Fruit fly (Drosophila melanogaster) whole organism, wandering third instar larva: ENCODE results near the gene ru.

ENCODE experiments used
- CG32264 ChIP-seq: fragments of 200-800 bp; sonication (Bioruptor generic); optimal IDR thresholded peaks from 2 replicates; lab custom pipeline; 2016; ENCODE audit warnings: missing biosample characterization, missing genetic modification characterization
- CG9705 ChIP-seq: fragments of 200-800 bp; sonication (Bioruptor generic); optimal IDR thresholded peaks from 2 replicates; lab custom pipeline; 2018; ENCODE audit warnings: missing biosample characterization, mild to moderate bottlenecking, missing genetic modification characterization
- CrebA ChIP-seq: fragments of 200-800 bp; sonication (Bioruptor generic); optimal IDR thresholded peaks from 2 replicates; lab custom pipeline; 2016; ENCODE audit warnings: missing biosample characterization, mild to moderate bottlenecking, missing genetic modification characterization, borderline replicate concordance
- Dfd ChIP-seq: fragments of >200 bp; optimal IDR thresholded peaks from 2 replicates; lab custom pipeline; 2017; ENCODE audit warnings: missing biosample characterization, missing genetic modification characterization
- Dif ChIP-seq: fragments of 200-275, 200-300 bp; sonication (Bioruptor generic); optimal IDR thresholded peaks from 2 replicates; lab custom pipeline; 2018; ENCODE audit warnings: missing biosample characterization, missing genetic modification characterization; ENCODE audit not compliant: partially characterized antibody
- GATAd ChIP-seq: sonication (Bioruptor generic); optimal IDR thresholded peaks from 2 replicates; lab custom pipeline; 2016; ENCODE audit warnings: missing biosample characterization, missing genetic modification characterization
- HLH106 ChIP-seq: fragments of 200-800 bp; optimal IDR thresholded peaks from 3 replicates; lab custom pipeline; 2019; ENCODE audit warnings: missing biosample characterization, mild to moderate bottlenecking, missing genetic modification characterization, moderate library complexity
- Hnf4 ChIP-seq: fragments of 200-800 bp; sonication (Bioruptor generic); optimal IDR thresholded peaks from 2 replicates; lab custom pipeline; 2016; ENCODE audit warnings: missing biosample characterization, mild to moderate bottlenecking, missing genetic modification characterization
- Hr78 ChIP-seq: fragments of >200 bp; optimal IDR thresholded peaks from 2 replicates; lab custom pipeline; 2017; ENCODE audit warnings: missing biosample characterization, missing genetic modification characterization
- Hr83 ChIP-seq: fragments of 200-300 bp; sonication (Bioruptor generic); optimal IDR thresholded peaks from 2 replicates; lab custom pipeline; 2016; ENCODE audit warnings: missing biosample characterization, mild to moderate bottlenecking, missing genetic modification characterization, moderate library complexity; ENCODE audit not compliant: poor library complexity, severe bottlenecking
- Jra ChIP-seq: sonication (Bioruptor generic); optimal IDR thresholded peaks from 2 replicates; lab custom pipeline; 2016; ENCODE audit warnings: missing biosample characterization, missing genetic modification characterization
- Mio ChIP-seq: sonication (Bioruptor generic); optimal IDR thresholded peaks from 2 replicates; lab custom pipeline; 2016; ENCODE audit warnings: missing biosample characterization, missing genetic modification characterization
- Myc ChIP-seq: fragments of >200 bp; optimal IDR thresholded peaks from 2 replicates; lab custom pipeline; 2017
- N ChIP-seq: fragments of >200 bp; optimal IDR thresholded peaks from 2 replicates; lab custom pipeline; 2018; ENCODE audit warnings: missing biosample characterization, missing external identifiers, missing genetic modification characterization
- OdsH ChIP-seq: fragments of 200-800 bp; sonication (Bioruptor generic); optimal IDR thresholded peaks from 2 replicates; lab custom pipeline; 2016; ENCODE audit warnings: missing biosample characterization, mild to moderate bottlenecking, missing genetic modification characterization
- Sp1 ChIP-seq: fragments of 200-800 bp; sonication (Bioruptor generic); optimal IDR thresholded peaks from 3 replicates; lab custom pipeline; 2019; ENCODE audit warnings: missing biosample characterization, mild to moderate bottlenecking, missing genetic modification characterization, moderate library complexity
- Vsx2 ChIP-seq: fragments of 200-300, 225-300 bp; sonication (Bioruptor generic); optimal IDR thresholded peaks from 2 replicates; lab custom pipeline; 2018; ENCODE audit warnings: missing biosample characterization, missing genetic modification characterization; ENCODE audit not compliant: partially characterized antibody
- br ChIP-seq: fragments of 200-800 bp; sonication (Bioruptor generic); optimal IDR thresholded peaks from 2 replicates; lab custom pipeline; 2016; ENCODE audit warnings: missing biosample characterization, missing genetic modification characterization
- brk ChIP-seq: fragments of 200-800 bp; sonication (Bioruptor generic); optimal IDR thresholded peaks from 2 replicates; lab custom pipeline; 2016; ENCODE audit warnings: missing biosample characterization, mild to moderate bottlenecking, missing genetic modification characterization
- dl ChIP-seq, 2 experiments: fragments of 175-275, 200-275 bp in 1 of 2; fragments of 200-275 bp in 1 of 2; sonication (Bioruptor generic); optimal IDR thresholded peaks; lab custom pipeline; 2018; ENCODE audit warnings: mild to moderate bottlenecking in 2 of 2, missing biosample characterization in 2 of 2, missing genetic modification characterization in 2 of 2, moderate library complexity in 2 of 2; ENCODE audit not compliant: partially characterized antibody in 2 of 2, insufficient read depth in 1 of 2
- dmrt93B ChIP-seq: fragments of 200-800 bp; sonication (Bioruptor generic); optimal IDR thresholded peaks from 2 replicates; lab custom pipeline; 2018; ENCODE audit warnings: missing biosample characterization, mild to moderate bottlenecking, missing genetic modification characterization
- ey ChIP-seq: fragments of 200-800 bp; sonication (Bioruptor generic); optimal IDR thresholded peaks from 2 replicates; lab custom pipeline; 2016; ENCODE audit warnings: missing biosample characterization, missing genetic modification characterization
- foxo ChIP-seq, 2 experiments: fragments of 200-800 bp; sonication (Bioruptor generic); optimal IDR thresholded peaks; 2 replicates in 1 of 2; 3 replicates in 1 of 2; lab custom pipeline; 2016 to 2017; ENCODE audit warnings: missing biosample characterization in 2 of 2, missing genetic modification characterization in 2 of 2
- fru ChIP-seq: fragments of 200-800 bp; sonication (Bioruptor generic); optimal IDR thresholded peaks from 3 replicates; lab custom pipeline; 2016; ENCODE audit warnings: missing biosample characterization, mild to moderate bottlenecking, missing genetic modification characterization
- h ChIP-seq: fragments of 200-800 bp; sonication (Bioruptor generic); optimal IDR thresholded peaks from 3 replicates; lab custom pipeline; 2016; ENCODE audit warnings: missing biosample characterization, mild to moderate bottlenecking, missing genetic modification characterization
- pan ChIP-seq: fragments of >200 bp; optimal IDR thresholded peaks from 2 replicates; lab custom pipeline; 2017
- psq ChIP-seq: fragments of 200-800 bp; sonication (Bioruptor generic); optimal IDR thresholded peaks from 3 replicates; lab custom pipeline; 2017; ENCODE audit warnings: missing biosample characterization, mild to moderate bottlenecking, missing genetic modification characterization, moderate library complexity
- rgr ChIP-seq: fragments of 200-800 bp; sonication (Bioruptor generic); optimal IDR thresholded peaks from 3 replicates; lab custom pipeline; 2016; ENCODE audit warnings: missing biosample characterization, mild to moderate bottlenecking, missing genetic modification characterization
- sage ChIP-seq: fragments of 200-800 bp; sonication (Bioruptor generic); optimal IDR thresholded peaks from 2 replicates; lab custom pipeline; 2016; ENCODE audit warnings: missing biosample characterization, mild to moderate bottlenecking, missing genetic modification characterization
- sv ChIP-seq: fragments of 200-800 bp; sonication (Bioruptor generic); optimal IDR thresholded peaks from 3 replicates; lab custom pipeline; 2016; ENCODE audit warnings: missing biosample characterization, missing genetic modification characterization
- tai ChIP-seq: sonication (Bioruptor generic); optimal IDR thresholded peaks from 2 replicates; lab custom pipeline; 2016; ENCODE audit warnings: missing biosample characterization, missing genetic modification characterization
- usp ChIP-seq: fragments of >200 bp; optimal IDR thresholded peaks from 2 replicates; lab custom pipeline; 2017; ENCODE audit warnings: missing biosample characterization, missing genetic modification characterization
- woc ChIP-seq: sonication (Bioruptor generic); optimal IDR thresholded peaks from 2 replicates; lab custom pipeline; 2016; ENCODE audit warnings: missing biosample characterization, mild to moderate bottlenecking, missing genetic modification characterization

The ru gene

DNA sequence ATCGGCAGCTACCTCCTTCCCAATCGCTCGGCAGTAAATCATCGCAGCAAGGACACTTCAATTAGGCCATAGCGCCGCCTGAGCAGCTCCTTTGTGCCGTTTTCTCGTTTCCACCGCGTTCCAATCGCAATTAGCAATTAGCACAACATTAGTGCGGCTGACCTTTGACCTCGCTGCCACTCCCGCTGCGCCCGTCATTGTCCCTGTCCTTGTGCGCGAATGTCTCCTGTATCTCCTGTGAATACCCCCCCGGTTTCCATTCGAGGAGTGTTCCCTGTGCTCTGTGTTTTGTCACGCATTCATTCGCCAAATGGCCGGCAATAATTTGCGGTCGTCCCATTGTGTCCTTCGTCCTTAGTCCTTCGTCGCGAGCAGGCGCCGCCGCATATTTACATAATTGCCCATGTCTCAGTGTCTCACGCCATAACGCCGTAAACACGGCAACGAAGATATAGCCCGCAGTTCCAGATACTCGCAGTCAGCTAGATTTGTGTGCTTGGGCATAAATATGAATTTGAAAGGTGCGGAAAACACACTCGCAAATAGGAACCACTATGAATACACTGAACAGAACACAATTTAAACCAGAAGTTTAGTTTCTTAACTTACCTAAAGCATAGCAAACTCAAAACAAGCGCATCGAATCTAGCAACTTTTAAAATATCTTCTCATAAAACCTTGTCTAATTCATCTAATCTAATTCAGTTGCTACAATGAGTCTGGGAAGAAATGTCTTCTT, 40.1 kb downstream of the ru start, which contains the start of gene CG9168:
TSS of gene CG9168 (plus strand) at position 689 of the 739 bp plus-strand sequence.
- no peak for TF ChIP-seq usp (GFP tag; lab: Kevin White, UChicago)
- no peak for TF ChIP-seq OdsH (GFP tag; lab: Kevin White, UChicago)
- TF ChIP-seq N (GFP tag; lab: Kevin White, UChicago): no peak
- no peak for TF ChIP-seq Jra (GFP tag; lab: Kevin White, UChicago)
- TF ChIP-seq Vsx2: no peak
- no peak for TF ChIP-seq Sp1
- TF ChIP-seq CrebA (GFP tag; lab: Kevin White, UChicago): no peak
- TF ChIP-seq dl (GFP tag; optimal IDR thresholded peaks at IDR 0.05; lab: Kevin White, UChicago; ENCODE audit: insufficient read depth in 1 of 2, partially characterized antibody in 2 of 2): no peak
- no peak for TF ChIP-seq woc (GFP tag; lab: Kevin White, UChicago)
- TF ChIP-seq Hr78 (GFP tag; lab: Kevin White, UChicago): no peak
- TF ChIP-seq dmrt93B (GFP tag; lab: Kevin White, UChicago): no peak
- no peak for TF ChIP-seq ey (GFP tag; lab: Kevin White, UChicago)
- no peak for TF ChIP-seq rgr (GFP tag; lab: Kevin White, UChicago)
- no peak for TF ChIP-seq Dif (GFP tag; lab: Kevin White, UChicago)
- TF ChIP-seq GATAd (GFP tag; lab: Kevin White, UChicago): no peak
- no peak for TF ChIP-seq CG9705 (GFP tag; lab: Kevin White, UChicago)
- TF ChIP-seq tai (GFP tag; lab: Kevin White, UChicago): no peak
- TF ChIP-seq pan (lab: Kevin White, UChicago): no peak
- no peak for TF ChIP-seq foxo (GFP tag; optimal IDR thresholded peaks at IDR 0.05; lab: Kevin White, UChicago)
- no peak for TF ChIP-seq sv (GFP tag; lab: Kevin White, UChicago)

DNA sequence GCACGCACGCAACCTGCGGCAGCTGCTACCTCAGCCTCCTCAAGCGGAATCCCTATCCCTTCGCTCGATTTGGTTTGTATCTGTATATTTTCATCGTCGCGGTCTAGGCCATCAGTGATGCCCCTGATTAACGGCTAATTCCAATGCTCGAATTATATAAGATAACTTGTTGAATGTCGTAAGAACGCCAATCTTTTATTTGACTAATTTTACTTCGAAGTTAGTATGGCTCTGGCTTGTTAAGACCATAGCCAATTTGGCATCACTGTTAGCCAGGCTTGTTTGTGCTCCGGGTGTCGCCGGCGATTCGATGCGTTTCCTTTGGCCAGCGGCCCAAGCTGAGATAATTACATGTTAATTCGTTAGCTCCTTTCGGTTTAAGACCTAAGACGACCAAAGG, 43.6 kb downstream of the ru start:
- TF ChIP-seq Mio (GFP tag; lab: Kevin White, UChicago) (no peak), brk (GFP tag; lab: Kevin White, UChicago) (no peak), h (GFP tag; lab: Kevin White, UChicago) (peak; percentile 25), dl (GFP tag; optimal IDR thresholded peaks at IDR 0.05; lab: Kevin White, UChicago; ENCODE audit: insufficient read depth in 1 of 2, partially characterized antibody in 2 of 2) (no peak), foxo (GFP tag; optimal IDR thresholded peaks at IDR 0.05; lab: Kevin White, UChicago) (peak in 1 of 2 experiments; percentile 57), fru (peak; percentile 49), Hnf4 (GFP tag; lab: Kevin White, UChicago) (peak; percentile 20), rgr (GFP tag; lab: Kevin White, UChicago) (peak; percentile 61), sage (no peak), Hr83 (GFP tag; lab: Kevin White, UChicago) (no peak), Hr78 (GFP tag; lab: Kevin White, UChicago) (no peak), Jra (GFP tag; lab: Kevin White, UChicago) (no peak), ey (GFP tag; lab: Kevin White, UChicago) (peak; percentile 43), HLH106 (tag; lab: Kevin White, UChicago) (no peak), Sp1 (no peak), psq (GFP tag; lab: Kevin White, UChicago) (peak; percentile 22), br (GFP tag; lab: Kevin White, UChicago) (peak; percentile 51), OdsH (GFP tag; lab: Kevin White, UChicago) (peak; percentile 1), Myc (lab: Kevin White, UChicago) (no peak)

DNA sequence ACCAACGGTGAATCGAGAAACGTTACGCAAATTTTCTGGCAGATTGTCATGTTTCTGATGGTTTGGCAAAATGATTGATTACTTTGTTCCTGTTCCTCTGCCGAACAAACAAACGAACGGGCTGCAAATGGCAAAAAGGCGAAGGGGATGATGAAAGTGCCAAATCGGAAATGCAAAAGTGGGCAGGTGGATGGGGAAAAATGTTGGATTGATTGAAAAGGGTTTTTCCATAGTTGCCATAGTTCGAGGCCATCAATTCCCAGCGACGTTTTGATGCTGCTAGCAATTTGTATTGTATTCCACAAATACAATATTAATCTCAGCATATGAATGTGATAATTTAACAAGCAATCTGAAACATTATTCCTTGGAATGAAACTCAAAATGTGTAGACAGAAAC, 45.5 kb downstream of the ru start, which contains the start of gene FucTD:
TSS of gene FucTD (plus strand) at position 301 of the 400 bp plus-strand sequence.
- TF ChIP-seq brk (GFP tag; lab: Kevin White, UChicago): no peak
- no peak for TF ChIP-seq Dfd
- no peak for TF ChIP-seq CG32264 (GFP tag; lab: Kevin White, UChicago)
- no peak for TF ChIP-seq woc (GFP tag; lab: Kevin White, UChicago)
- no peak for TF ChIP-seq Dif (GFP tag; lab: Kevin White, UChicago)
- no peak for TF ChIP-seq CG9705 (GFP tag; lab: Kevin White, UChicago)
- TF ChIP-seq Vsx2: no peak
- TF ChIP-seq tai (GFP tag; lab: Kevin White, UChicago): no peak
- TF ChIP-seq foxo (GFP tag; optimal IDR thresholded peaks at IDR 0.05; lab: Kevin White, UChicago): no peak
- no peak for TF ChIP-seq ey (GFP tag; lab: Kevin White, UChicago)
- no peak for TF ChIP-seq rgr (GFP tag; lab: Kevin White, UChicago)
- TF ChIP-seq Mio (GFP tag; lab: Kevin White, UChicago): no peak
